ENCODE assay signal across 3 worm cellular contexts in genomic region chrIV:14826151-14826757, ce11.
A peak's percentile ranks its signal among the peaks of the same experiment; 100 is the strongest.
TF ChIP-seq lines count a peak whose summit lies in the region.

No protein-coding gene starts in this region.

TF ChIP-seq in whole organism, L1 larva, 84 proteins besides CTCF, POLR2A, EP300 and RAD21:
- TF ChIP-seq unc-30 (tag; optimal IDR thresholded peaks at IDR 0.05; lab: Kevin White, UChicago) (no peak), alr-1 (tag; optimal IDR thresholded peaks at IDR 0.05; lab: Kevin White, UChicago; ENCODE audit: borderline replicate concordance) (no peak), nhr-85 (tag; lab: Kevin White, UChicago) (peak; percentile 31), lin-13 (GFP tag; optimal IDR thresholded peaks at IDR 0.05; lab: Kevin White, UChicago) (no peak)
TF ChIP-seq in whole organism, L1 larva: peak in this region for 1.

TF ChIP-seq in whole organism, L4 larva, 104 proteins besides CTCF, POLR2A, EP300 and RAD21:
- TF ChIP-seq nhr-237 (tag; optimal IDR thresholded peaks at IDR 0.05; lab: Kevin White, UChicago), result no peak
- peak; percentile 12 for TF ChIP-seq F49E8.2 (tag; optimal IDR thresholded peaks at IDR 0.05; lab: Kevin White, UChicago; ENCODE audit: borderline replicate concordance)
- TF ChIP-seq snpc-1.2 (GFP tag; IDR thresholded peaks at IDR 0.05; lab: Robert Waterston, UW), result peak; percentile 84
- peak in 1 of 2 experiments; percentile 52 for TF ChIP-seq unc-62 (GFP tag; optimal IDR thresholded peaks at IDR 0.05 in 1 of 2; lab: Kevin White, UChicago)
- no peak for TF ChIP-seq unc-62 (tag; optimal IDR thresholded peaks at IDR 0.05; lab: Kevin White, UChicago)
- TF ChIP-seq aha-1 (tag; lab: Kevin White, UChicago), result peak; percentile 86
- TF ChIP-seq egl-43 (GFP tag; IDR thresholded peaks at IDR 0.05; lab: Robert Waterston, UW), result no peak
- peak; percentile 41 for TF ChIP-seq lin-38 (GFP tag; IDR thresholded peaks at IDR 0.05; lab: Robert Waterston, UW)
- TF ChIP-seq lim-7 (GFP tag; IDR thresholded peaks at IDR 0.05; lab: Robert Waterston, UW), result no peak
- no peak for TF ChIP-seq nhr-10 (tag; optimal IDR thresholded peaks at IDR 0.05; lab: Kevin White, UChicago)
- no peak for TF ChIP-seq egl-27 (tag; optimal IDR thresholded peaks at IDR 0.05; lab: Kevin White, UChicago)
- no peak for TF ChIP-seq mes-2 (tag; optimal IDR thresholded peaks at IDR 0.05; lab: Kevin White, UChicago; ENCODE audit: poor library complexity, severe bottlenecking)

TF ChIP-seq in whole organism, young adult, 124 proteins besides CTCF, POLR2A, EP300 and RAD21:
- TF ChIP-seq F55B11.4 (tag; optimal IDR thresholded peaks at IDR 0.05; lab: Kevin White, UChicago; ENCODE audit: borderline replicate concordance, insufficient read depth) (no peak), Y67H2A.10 (GFP tag; conservative IDR thresholded peaks at IDR 0.05; lab: Robert Waterston, UW) (no peak), nfyb-1 (GFP tag; IDR thresholded peaks at IDR 0.05; lab: Robert Waterston, UW) (no peak), F22D6.2 (tag; optimal IDR thresholded peaks at IDR 0.05; lab: Kevin White, UChicago) (no peak), bed-1 (GFP tag; IDR thresholded peaks at IDR 0.05; lab: Robert Waterston, UW) (no peak), hlh-26 (GFP tag; conservative IDR thresholded peaks at IDR 0.05; lab: Robert Waterston, UW) (no peak), die-1 (tag; optimal IDR thresholded peaks at IDR 0.05; lab: Kevin White, UChicago) (no peak), hmg-1.2 (GFP tag; IDR thresholded peaks at IDR 0.05; lab: Robert Waterston, UW) (no peak), tlf-1 (GFP tag; optimal IDR thresholded peaks at IDR 0.05; lab: Kevin White, UChicago) (no peak), attf-6 (GFP tag; IDR thresholded peaks at IDR 0.05; lab: Robert Waterston, UW) (peak; percentile 96), efl-1 (GFP tag; optimal IDR thresholded peaks at IDR 0.05; lab: Kevin White, UChicago) (no peak), nfya-2 (GFP tag; IDR thresholded peaks at IDR 0.05; lab: Robert Waterston, UW) (no peak), Y56A3A.18 (GFP tag; IDR thresholded peaks at IDR 0.05; lab: Robert Waterston, UW) (no peak), B0336.3 (GFP tag; IDR thresholded peaks at IDR 0.05; lab: Robert Waterston, UW) (peak; percentile 60; the same call in 1 of the 2 replicates), cebp-1 (GFP tag; IDR thresholded peaks at IDR 0.05; lab: Robert Waterston, UW) (no peak), cebp-1 (tag; optimal IDR thresholded peaks at IDR 0.05; lab: Kevin White, UChicago) (no peak), ZK185.1 (tag; optimal IDR thresholded peaks at IDR 0.05; lab: Kevin White, UChicago; ENCODE audit: poor library complexity, severe bottlenecking) (no peak), F49E8.2 (tag; optimal IDR thresholded peaks at IDR 0.05; lab: Kevin White, UChicago; ENCODE audit: insufficient read depth) (no peak), tbp1 (GFP tag; optimal IDR thresholded peaks at IDR 0.05; lab: Kevin White, UChicago) (peak; percentile 38), ceh-91 (GFP tag; IDR thresholded peaks at IDR 0.05; lab: Robert Waterston, UW) (no peak), sdz-38 (tag; optimal IDR thresholded peaks at IDR 0.05; lab: Kevin White, UChicago) (no peak), ceh-79 (tag; optimal IDR thresholded peaks at IDR 0.05; lab: Kevin White, UChicago) (no peak), rcor-1 (GFP tag; IDR thresholded peaks at IDR 0.05; lab: Robert Waterston, UW) (no peak), snpc-4 (GFP tag; optimal IDR thresholded peaks at IDR 0.05; lab: Kevin White, UChicago) (peak; percentile 65), snpc-4 (tag; optimal IDR thresholded peaks at IDR 0.05; lab: Kevin White, UChicago) (peak in 2 of 4 experiments; percentile 62 to 88), snpc-1.3 (tag; optimal IDR thresholded peaks at IDR 0.05; lab: Kevin White, UChicago; ENCODE audit: insufficient read depth) (no peak), somi-1 (GFP tag; optimal IDR thresholded peaks at IDR 0.05; lab: Kevin White, UChicago) (no peak)
